Worm (Caenorhabditis elegans) whole organism, L4 larva: ENCODE measurements around the gene AH9.3.
A peak's percentile ranks its signal among the peaks of the same experiment; 100 is the strongest.

Experiments used
- D1046.2 ChIP-seq: fragments of 200-800 bp; sonication (Bioruptor generic); IDR thresholded peaks from 2 replicates; pipeline ENCODE4 v1.3.6; 2022; ENCODE audit warnings: missing genetic modification characterization, missing compliant biosample characterization
- F10B5.3 ChIP-seq: sonication (generic microtip); optimal IDR thresholded peaks from 2 replicates; lab custom pipeline; 2016; ENCODE audit warnings: mild to moderate bottlenecking, missing genetic modification characterization, missing compliant biosample characterization
- T20F7.1 ChIP-seq: fragments of 200-800 bp; sonication (Bioruptor generic); optimal IDR thresholded peaks from 2 replicates; lab custom pipeline; 2018; ENCODE audit warnings: mild to moderate bottlenecking, missing genetic modification characterization, missing compliant biosample characterization
- T26A8.4 ChIP-seq: fragments of 200-800 bp; sonication (Bioruptor generic); IDR thresholded peaks from 2 replicates; pipeline ENCODE4 v1.3.6; 2022; ENCODE audit warnings: missing genetic modification characterization, missing compliant biosample characterization
- Y48G9A.11 ChIP-seq: fragments of 200-800 bp; sonication (Bioruptor generic); IDR thresholded peaks from 2 replicates; pipeline ENCODE4 v1.3.6; 2022; ENCODE audit warnings: missing genetic modification reagents, missing genetic modification characterization, missing compliant biosample characterization
- Y5F2A.4 ChIP-seq: fragments of 200-800 bp; sonication (Bioruptor generic); optimal IDR thresholded peaks from 2 replicates; lab custom pipeline; 2018; ENCODE audit warnings: mild to moderate bottlenecking, missing genetic modification characterization, missing compliant biosample characterization
- ZK337.2 ChIP-seq: fragments of 200-800 bp; sonication (Bioruptor generic); IDR thresholded peaks from 2 replicates; pipeline ENCODE4 v1.3.6; 2022; ENCODE audit warnings: missing genetic modification reagents, missing genetic modification characterization, missing compliant biosample characterization
- ZK546.5 ChIP-seq, 2 experiments: sonication (generic microtip); optimal IDR thresholded peaks; 2 replicates each; lab custom pipeline; 2017; ENCODE audit warnings: missing biosample characterization in 2 of 2, missing genetic modification characterization in 2 of 2
- aha-1 ChIP-seq: fragments of 150-350 bp; peaks from one replicate; lab custom pipeline; 2014; ENCODE audit warnings: missing biosample characterization, missing genetic modification characterization
- attf-4 ChIP-seq: sonication (generic microtip); optimal IDR thresholded peaks from 3 replicates; lab custom pipeline; 2017; ENCODE audit warnings: missing biosample characterization, missing genetic modification characterization
- ceh-28 ChIP-seq: fragments of 150-350 bp; optimal IDR thresholded peaks from 2 replicates; lab custom pipeline; 2014; ENCODE audit warnings: missing biosample characterization, missing genetic modification reagents, missing genetic modification characterization
- ces-1 ChIP-seq: fragments of 150-350 bp; sonication (generic microtip); optimal IDR thresholded peaks from 4 replicates; lab custom pipeline; 2014; ENCODE audit warnings: missing biosample characterization, missing genetic modification reagents, missing genetic modification characterization
- daf-16 ChIP-seq, 3 experiments: sonication (generic microtip); optimal IDR thresholded peaks; 2 replicates each; lab custom pipeline; 2016 to 2017; ENCODE audit warnings: missing genetic modification characterization in 3 of 3, missing genetic modification reagents in 3 of 3, mild to moderate bottlenecking in 2 of 3, missing compliant biosample characterization in 2 of 3, missing biosample characterization in 1 of 3, moderate library complexity in 1 of 3
- dmd-6 ChIP-seq: fragments of 200-800 bp; sonication (Bioruptor generic); IDR thresholded peaks from 2 replicates; pipeline ENCODE4 v1.3.6; 2022; ENCODE audit warnings: missing genetic modification reagents, missing genetic modification characterization, missing compliant biosample characterization
- dve-1 ChIP-seq: sonication (generic microtip); optimal IDR thresholded peaks from 2 replicates; lab custom pipeline; 2017; ENCODE audit warnings: antibody characterized with exemption, mild to moderate bottlenecking, missing genetic modification characterization, missing compliant biosample characterization; ENCODE audit not compliant: insufficient read depth
- egl-27 ChIP-seq: sonication (generic microtip); optimal IDR thresholded peaks from 3 replicates; lab custom pipeline; 2017; ENCODE audit warnings: missing biosample characterization, missing genetic modification reagents, missing genetic modification characterization
- jun-1 ChIP-seq: fragments of 150-350 bp; optimal IDR thresholded peaks from 2 replicates; lab custom pipeline; 2014; ENCODE audit warnings: missing biosample characterization, missing genetic modification reagents, missing genetic modification characterization
- lsy-2 ChIP-seq, 2 experiments: fragments of 150-350 bp in 1 of 2; sonication (generic microtip) in 1 of 2; optimal IDR thresholded peaks; 2 replicates each; lab custom pipeline; 2014 to 2017; ENCODE audit warnings: missing biosample characterization in 2 of 2, missing genetic modification characterization in 2 of 2
- mep-1 ChIP-seq: fragments of 150-350 bp; sonication (generic microtip); optimal IDR thresholded peaks from 3 replicates; lab custom pipeline; 2014; ENCODE audit warnings: missing biosample characterization, missing genetic modification characterization
- mxl-2 ChIP-seq: fragments of 200-800 bp; sonication (Bioruptor generic); conservative IDR thresholded peaks from 2 replicates; pipeline ENCODE4 v1.3.6; 2022; ENCODE audit warnings: missing genetic modification reagents, missing genetic modification characterization, missing compliant biosample characterization
- mxl-3 ChIP-seq: fragments of 200-800 bp; sonication (Bioruptor generic); optimal IDR thresholded peaks from 2 replicates; lab custom pipeline; 2018; ENCODE audit warnings: mild to moderate bottlenecking, missing genetic modification characterization, missing compliant biosample characterization
- nhr-10 ChIP-seq: fragments of 150-350 bp; optimal IDR thresholded peaks from 2 replicates; lab custom pipeline; 2014; ENCODE audit warnings: missing biosample characterization, missing genetic modification characterization
- nhr-11 ChIP-seq: fragments of 150-350 bp; optimal IDR thresholded peaks from 2 replicates; lab custom pipeline; 2014; ENCODE audit warnings: missing biosample characterization, missing genetic modification characterization
- nhr-237 ChIP-seq: sonication (generic microtip); optimal IDR thresholded peaks from 2 replicates; lab custom pipeline; 2017; ENCODE audit warnings: missing biosample characterization, missing genetic modification characterization
- nhr-28 ChIP-seq: fragments of 150-350 bp; optimal IDR thresholded peaks from 2 replicates; lab custom pipeline; 2014; ENCODE audit warnings: missing biosample characterization, missing genetic modification characterization
- nhr-42 ChIP-seq: fragments of 200-800 bp; sonication (Bioruptor generic); IDR thresholded peaks from 2 replicates; pipeline ENCODE4 v1.3.6; 2022; ENCODE audit warnings: missing genetic modification characterization, missing compliant biosample characterization
- nhr-48 ChIP-seq: sonication (generic microtip); optimal IDR thresholded peaks from 2 replicates; lab custom pipeline; 2016; ENCODE audit warnings: mild to moderate bottlenecking, missing genetic modification characterization, missing compliant biosample characterization
- nhr-6 ChIP-seq: fragments of 150-350 bp; optimal IDR thresholded peaks from 2 replicates; lab custom pipeline; 2014; ENCODE audit warnings: missing biosample characterization, missing genetic modification characterization
- php-3 ChIP-seq: fragments of 200-800 bp; sonication (Bioruptor generic); IDR thresholded peaks from 2 replicates; pipeline ENCODE4 v1.3.6; 2022; ENCODE audit warnings: missing genetic modification reagents, missing genetic modification characterization, missing compliant biosample characterization
- pqm-1 ChIP-seq: sonication (generic microtip); optimal IDR thresholded peaks from 2 replicates; lab custom pipeline; 2017; ENCODE audit warnings: missing biosample characterization, missing genetic modification characterization
- unc-62 ChIP-seq, 3 experiments: fragments of 150-350 bp in 1 of 3; sonication (generic microtip); optimal IDR thresholded peaks in 2 of 3; peaks in 1 of 3; 1 replicate in 1 of 3; 2 replicates in 2 of 3; lab custom pipeline; 2014 to 2017; ENCODE audit warnings: missing biosample characterization in 3 of 3, missing genetic modification characterization in 3 of 3, missing genetic modification reagents in 3 of 3, missing genotype in 1 of 3
- zip-11 ChIP-seq: fragments of 200-800 bp; sonication (Bioruptor generic); IDR thresholded peaks from 2 replicates; pipeline ENCODE4 v1.3.6; 2022; ENCODE audit warnings: missing genetic modification characterization, missing compliant biosample characterization
- zip-2 ChIP-seq: fragments of 150-350 bp; optimal IDR thresholded peaks from 2 replicates; lab custom pipeline; 2014; ENCODE audit warnings: missing biosample characterization, missing genetic modification characterization

Gene AH9.3

DNA sequence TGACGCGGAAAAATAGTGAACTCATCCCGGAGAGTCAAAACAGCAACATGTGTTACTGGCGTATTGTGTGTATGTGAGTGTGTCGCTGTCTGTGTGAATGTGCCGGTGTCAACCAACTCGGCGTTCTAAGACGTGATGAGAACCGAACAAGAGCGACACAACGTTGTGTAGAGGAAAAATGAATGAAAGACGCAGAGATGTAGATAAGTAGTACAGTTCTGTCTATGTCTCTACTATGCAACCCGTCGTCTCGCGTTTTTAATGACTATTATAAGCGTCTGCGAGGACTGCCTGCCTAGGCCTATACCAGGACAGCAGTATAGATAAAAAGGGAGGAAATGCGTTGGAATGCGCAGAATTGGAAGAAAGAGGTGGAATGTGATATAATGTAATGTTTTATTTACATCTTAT, 27.1 kb upstream of the AH9.3 start (continued):
- peak in 1 of 2 experiments; percentile 41 for TF ChIP-seq daf-16 (GFP tag; optimal IDR thresholded peaks at IDR 0.05; lab: Kevin White, UChicago)
- peak; percentile 43 for TF ChIP-seq daf-16 (tag; optimal IDR thresholded peaks at IDR 0.05; lab: Kevin White, UChicago)
- peak; percentile 57 for TF ChIP-seq dmd-6 (GFP tag; lab: Robert Waterston, UW)
- 0 out of 2 replicates have a peak, but pooled peaks have one; percentile 25 for TF ChIP-seq ZK337.2 (GFP tag; lab: Robert Waterston, UW)
- peak; percentile 31 for TF ChIP-seq nhr-11 (tag; lab: Kevin White, UChicago)
- TF ChIP-seq unc-62 (GFP tag; optimal IDR thresholded peaks at IDR 0.05 in 1 of 2; lab: Kevin White, UChicago), result peak in 1 of 2 experiments; percentile 88
- no peak for TF ChIP-seq unc-62 (tag; optimal IDR thresholded peaks at IDR 0.05; lab: Kevin White, UChicago)
- TF ChIP-seq mxl-3 (GFP tag; lab: Kevin White, UChicago), result peak; percentile 67
- TF ChIP-seq dve-1 (tag; lab: Kevin White, UChicago), result peak; percentile 51
- no peak for TF ChIP-seq nhr-237 (tag; lab: Kevin White, UChicago)
- TF ChIP-seq php-3, result peak; percentile 41; the same call in 1 of the 2 replicates
- peak; percentile 25 for TF ChIP-seq nhr-6 (tag; lab: Kevin White, UChicago)
- no peak for TF ChIP-seq Y5F2A.4 (GFP tag; lab: Kevin White, UChicago)
- no peak for TF ChIP-seq ZK546.5 (tag; optimal IDR thresholded peaks at IDR 0.05; lab: Kevin White, UChicago)
- TF ChIP-seq T20F7.1 (GFP tag; lab: Kevin White, UChicago), result no peak
- TF ChIP-seq mep-1, result peak; percentile 41
- peak in 1 of 2 experiments; percentile 36 for TF ChIP-seq lsy-2 (tag; optimal IDR thresholded peaks at IDR 0.05; lab: Kevin White, UChicago)
- TF ChIP-seq, all 104 proteins: peak for 22

DNA sequence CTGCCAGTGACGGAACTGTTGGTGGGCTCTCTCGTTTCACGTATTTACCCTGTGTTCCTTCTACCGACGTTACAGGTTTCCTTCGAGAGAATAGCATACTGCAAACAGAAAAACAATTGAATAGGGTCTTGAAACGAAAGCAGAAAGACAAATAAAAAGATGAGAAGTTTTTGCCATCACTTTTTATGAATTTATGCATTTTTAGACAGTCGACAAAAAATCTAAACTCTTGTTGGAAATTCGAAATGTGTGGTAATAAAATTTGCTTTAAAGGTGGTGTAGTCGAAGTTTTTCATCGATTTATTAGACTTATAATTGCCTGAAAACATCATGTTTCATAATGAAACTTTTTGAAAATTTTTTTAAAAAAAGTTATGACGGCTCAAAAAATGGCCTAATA, 26.2 kb upstream of the AH9.3 start, which contains the start of gene sav-1:
sav-1 (minus strand) TSS at position 101 of the 400 bp plus-strand sequence.
- no peak for TF ChIP-seq egl-27 (tag; lab: Kevin White, UChicago)
- TF ChIP-seq unc-62 (GFP tag; optimal IDR thresholded peaks at IDR 0.05 in 1 of 2; lab: Kevin White, UChicago), result peak in 1 of 2 experiments; percentile 9
- no peak for TF ChIP-seq unc-62 (tag; optimal IDR thresholded peaks at IDR 0.05; lab: Kevin White, UChicago)

- no peak for TF ChIP-seq zip-2 (tag; lab: Kevin White, UChicago)
- no peak for TF ChIP-seq zip-11
- no peak for TF ChIP-seq nhr-28 (tag; lab: Kevin White, UChicago)
- no peak for TF ChIP-seq ceh-28
- TF ChIP-seq F10B5.3, result no peak
- peak; percentile 89 for TF ChIP-seq aha-1 (tag; lab: Kevin White, UChicago)
- TF ChIP-seq mxl-2 (GFP tag; lab: Robert Waterston, UW), result no peak
- TF ChIP-seq ces-1 (GFP tag; lab: Kevin White, UChicago), result no peak
- TF ChIP-seq jun-1, result no peak
- TF ChIP-seq unc-62 (GFP tag; optimal IDR thresholded peaks at IDR 0.05 in 1 of 2; lab: Kevin White, UChicago), result peak in 1 of 2 experiments; percentile 58
- TF ChIP-seq unc-62 (tag; optimal IDR thresholded peaks at IDR 0.05; lab: Kevin White, UChicago), result no peak
- TF ChIP-seq dmd-6 (GFP tag; lab: Robert Waterston, UW), result no peak
Observed at ce11 chrX:2276000-2276399, 15.1 kb upstream of the AH9.3 start.

DNA sequence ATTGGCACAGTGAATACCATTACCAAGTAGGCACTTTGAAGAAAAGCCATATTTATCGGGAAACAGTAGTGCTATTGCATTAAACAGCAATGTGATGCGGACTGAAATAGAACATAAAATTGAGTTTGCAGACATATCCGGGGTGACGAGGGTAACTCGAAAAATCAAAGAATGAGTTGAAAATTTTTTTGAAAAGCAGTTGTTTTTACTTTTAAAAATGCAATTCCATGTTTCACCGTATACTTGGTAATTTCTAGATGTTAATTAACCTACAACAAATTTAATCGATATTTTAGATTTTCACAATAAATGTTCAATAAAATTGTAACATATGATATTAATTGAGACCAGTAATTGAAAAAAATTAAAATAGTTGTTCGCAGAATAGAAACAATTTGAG, 13.3 kb upstream of the AH9.3 start, which contains the start of gene AH9.4:
AH9.4 (minus strand) TSS at position 101 of the 400 bp plus-strand sequence.
- TF ChIP-seq nhr-42 (GFP tag; lab: Robert Waterston, UW), result no peak
- no peak for TF ChIP-seq D1046.2
- TF ChIP-seq Y48G9A.11, result no peak
- no peak for TF ChIP-seq daf-16 (GFP tag; optimal IDR thresholded peaks at IDR 0.05; lab: Kevin White, UChicago)
- TF ChIP-seq daf-16 (tag; optimal IDR thresholded peaks at IDR 0.05; lab: Kevin White, UChicago), result no peak
- TF ChIP-seq nhr-10 (tag; lab: Kevin White, UChicago), result no peak
- TF ChIP-seq attf-4 (tag; lab: Kevin White, UChicago), result no peak
- TF ChIP-seq T26A8.4 (GFP tag; lab: Robert Waterston, UW), result no peak
- TF ChIP-seq nhr-6 (tag; lab: Kevin White, UChicago), result no peak
- TF ChIP-seq nhr-48, result no peak
- no peak for TF ChIP-seq ZK546.5 (tag; optimal IDR thresholded peaks at IDR 0.05; lab: Kevin White, UChicago)
- TF ChIP-seq pqm-1 (tag; lab: Kevin White, UChicago), result no peak
- TF ChIP-seq, all 104 proteins: peak for 0
